Worm (Caenorhabditis elegans) whole organism, young adult: Measurements from ENCODE around the gene col-38.

ENCODE experiments used
- B0035.1 ChIP-seq: sonication (generic microtip); optimal IDR thresholded peaks from 2 replicates; lab custom pipeline; 2016; ENCODE audit warnings: missing genetic modification characterization, mild to moderate bottlenecking, missing compliant biosample characterization, missing genotype, missing genetic modification reagents
- F57C9.4 ChIP-seq: sonication (generic microtip); optimal IDR thresholded peaks from 2 replicates; lab custom pipeline; 2017; ENCODE audit warnings: mild to moderate bottlenecking, missing genetic modification characterization, missing compliant biosample characterization
- Y53G8AR.9 ChIP-seq: fragments of 200-800 bp; sonication (Bioruptor generic); conservative IDR thresholded peaks from 2 replicates; pipeline ENCODE4 v1.3.6; 2022; ENCODE audit warnings: missing genetic modification reagents, missing genetic modification characterization, missing compliant biosample characterization
- Y79H2A.3 ChIP-seq: fragments of 200-800 bp; sonication (Bioruptor generic); conservative IDR thresholded peaks from 2 replicates; pipeline ENCODE4 v1.3.6; 2022; ENCODE audit warnings: missing genetic modification reagents, missing genetic modification characterization, missing compliant biosample characterization
- ama-1 ChIP-seq, 3 experiments: fragments of 150-350 bp in 1 of 3; sonication (generic microtip) in 2 of 3; optimal IDR thresholded peaks; 2 replicates each; lab custom pipeline; 2014 to 2018; ENCODE audit warnings: missing biosample characterization in 2 of 3, missing genetic modification characterization in 2 of 3, missing genetic modification reagents in 2 of 3
- aptf-3 ChIP-seq: fragments of 200-800 bp; sonication (Bioruptor generic); IDR thresholded peaks from 2 replicates; pipeline ENCODE4 v1.3.6; 2022; ENCODE audit warnings: missing genetic modification characterization, missing compliant biosample characterization
- attf-3 ChIP-seq: fragments of 200-800 bp; sonication (Bioruptor generic); conservative IDR thresholded peaks from 2 replicates; pipeline ENCODE4 v1.3.6; 2022; ENCODE audit warnings: missing genetic modification reagents, missing genetic modification characterization, missing compliant biosample characterization
- cebp-1 ChIP-seq, 2 experiments: fragments of 200-800 bp in 1 of 2; sonication (Bioruptor generic) in 1 of 2; sonication (generic microtip) in 1 of 2; IDR thresholded peaks in 1 of 2; optimal IDR thresholded peaks in 1 of 2; 2 replicates each; pipeline versions ENCODE4 v1.3.6 to Lab custom; 2017 to 2022; ENCODE audit warnings: missing compliant biosample characterization in 2 of 2, missing genetic modification characterization in 2 of 2, mild to moderate bottlenecking in 1 of 2, missing genetic modification reagents in 1 of 2, moderate library complexity in 1 of 2
- chd-7 ChIP-seq: sonication (generic microtip); optimal IDR thresholded peaks from 2 replicates; lab custom pipeline; 2016; ENCODE audit warnings: mild to moderate bottlenecking, missing genetic modification characterization, moderate library complexity, missing compliant biosample characterization
- dox-1 ChIP-seq: fragments of 200-800 bp; sonication (Bioruptor generic); IDR thresholded peaks from 2 replicates; pipeline ENCODE4 v1.3.6; 2022; ENCODE audit warnings: missing genetic modification reagents, missing genetic modification characterization, missing compliant biosample characterization
- dpff-1 ChIP-seq: sonication (generic microtip); optimal IDR thresholded peaks from 2 replicates; lab custom pipeline; 2017; ENCODE audit warnings: mild to moderate bottlenecking, missing genetic modification characterization, missing compliant biosample characterization
- efl-1 ChIP-seq: fragments of 150-350 bp; optimal IDR thresholded peaks from 2 replicates; lab custom pipeline; 2014; ENCODE audit warnings: missing biosample characterization, missing genetic modification reagents, missing genetic modification characterization
- fkh-3 ChIP-seq: sonication (generic microtip); optimal IDR thresholded peaks from 2 replicates; lab custom pipeline; 2016; ENCODE audit warnings: mild to moderate bottlenecking, missing genetic modification characterization, missing compliant biosample characterization
- gei-17 ChIP-seq: fragments of 200-800 bp; sonication (Bioruptor generic); optimal IDR thresholded peaks from 2 replicates; lab custom pipeline; 2018; ENCODE audit warnings: mild to moderate bottlenecking, missing genetic modification characterization, missing compliant biosample characterization
- him-1 ChIP-seq: sonication (generic microtip); optimal IDR thresholded peaks from 2 replicates; lab custom pipeline; 2016; ENCODE audit warnings: missing genotype, missing genetic modification reagents, missing genetic modification characterization, missing compliant biosample characterization
- hmg-1.2 ChIP-seq: fragments of 200-800 bp; sonication (Bioruptor generic); IDR thresholded peaks from 2 replicates; pipeline ENCODE4 v1.3.6; 2022; ENCODE audit warnings: missing genetic modification reagents, missing genetic modification characterization, missing compliant biosample characterization
- hmg-20 ChIP-seq: fragments of 200-800 bp; sonication (Bioruptor generic); IDR thresholded peaks from 2 replicates; pipeline ENCODE4 v1.3.6; 2022; ENCODE audit warnings: missing genetic modification reagents, missing genetic modification characterization, missing compliant biosample characterization
- lag-1 ChIP-seq: fragments of 200-800 bp; sonication (Bioruptor generic); IDR thresholded peaks from 2 replicates; pipeline ENCODE4 v1.3.6; 2022; ENCODE audit warnings: missing genetic modification reagents, missing genetic modification characterization, missing compliant biosample characterization
- let-607 ChIP-seq, 2 experiments: fragments of 200-800 bp in 1 of 2; sonication (Bioruptor generic) in 1 of 2; sonication (generic microtip) in 1 of 2; optimal IDR thresholded peaks; 2 replicates each; lab custom pipeline; 2016 to 2018; ENCODE audit warnings: mild to moderate bottlenecking in 2 of 2, missing compliant biosample characterization in 2 of 2, missing genetic modification characterization in 2 of 2, moderate library complexity in 2 of 2, missing genotype in 1 of 2
- lin-26 ChIP-seq: fragments of 200-800 bp; sonication (Bioruptor generic); IDR thresholded peaks from 2 replicates; pipeline ENCODE4 v1.3.6; 2022; ENCODE audit warnings: missing genetic modification reagents, missing genetic modification characterization, missing compliant biosample characterization
- lin-35 ChIP-seq, 3 experiments: fragments of 150-350 bp in 2 of 3; sonication (generic microtip) in 1 of 3; optimal IDR thresholded peaks; 2 replicates each; lab custom pipeline; 2014 to 2018; ENCODE audit warnings: missing biosample characterization in 3 of 3, missing genetic modification characterization in 3 of 3, missing genetic modification reagents in 3 of 3
- lin-54 ChIP-seq: fragments of 200-800 bp; sonication (Bioruptor generic); optimal IDR thresholded peaks from 2 replicates; lab custom pipeline; 2018; ENCODE audit warnings: mild to moderate bottlenecking, missing genetic modification characterization, missing compliant biosample characterization
- lsy-27 ChIP-seq: sonication (generic microtip); optimal IDR thresholded peaks from 2 replicates; lab custom pipeline; 2017; ENCODE audit warnings: missing genetic modification characterization, mild to moderate bottlenecking, missing compliant biosample characterization, antibody characterized with exemption, missing genotype, borderline replicate concordance; ENCODE audit not compliant: insufficient read depth
- madf-6 ChIP-seq: fragments of 200-800 bp; sonication (Bioruptor generic); IDR thresholded peaks from 2 replicates; pipeline ENCODE4 v1.3.6; 2022; ENCODE audit warnings: missing genetic modification reagents, missing genetic modification characterization, missing compliant biosample characterization
- mel-28 ChIP-seq: sonication (generic microtip); optimal IDR thresholded peaks from 2 replicates; lab custom pipeline; 2016; ENCODE audit warnings: borderline replicate concordance, mild to moderate bottlenecking, missing genetic modification characterization, missing compliant biosample characterization
- mes-4 ChIP-seq: sonication (generic microtip); optimal IDR thresholded peaks from 2 replicates; lab custom pipeline; 2016; ENCODE audit warnings: missing genotype, missing genetic modification characterization, missing compliant biosample characterization
- nhr-179 ChIP-seq: sonication (generic microtip); optimal IDR thresholded peaks from 2 replicates; lab custom pipeline; 2016; ENCODE audit warnings: mild to moderate bottlenecking, missing genetic modification characterization, missing compliant biosample characterization
- pha-4 ChIP-seq: fragments of 150-350 bp; sonication (generic microtip); optimal IDR thresholded peaks from 2 replicates; lab custom pipeline; 2014; ENCODE audit warnings: missing biosample characterization, missing genetic modification reagents, missing genetic modification characterization
- snpc-3.4 ChIP-seq: sonication (generic microtip); optimal IDR thresholded peaks from 2 replicates; lab custom pipeline; 2017; ENCODE audit warnings: missing genetic modification characterization, mild to moderate bottlenecking, missing compliant biosample characterization, antibody characterized with exemption, moderate library complexity, missing genotype, missing genetic modification reagents
- somi-1 ChIP-seq: fragments of 200-800 bp; sonication (Bioruptor generic); optimal IDR thresholded peaks from 2 replicates; lab custom pipeline; 2018; ENCODE audit warnings: mild to moderate bottlenecking, missing genetic modification characterization, missing compliant biosample characterization
- tbx-9 ChIP-seq: sonication (generic microtip); optimal IDR thresholded peaks from 2 replicates; lab custom pipeline; 2016; ENCODE audit warnings: borderline replicate concordance, missing genetic modification characterization, inconsistent platforms, missing compliant biosample characterization
- zfh-2 ChIP-seq: fragments of 200-800 bp; sonication (Bioruptor generic); conservative IDR thresholded peaks from 2 replicates; pipeline ENCODE4 v1.3.6; 2022; ENCODE audit warnings: missing genetic modification reagents, missing genetic modification characterization, missing compliant biosample characterization
- zim-3 ChIP-seq: sonication (generic microtip); optimal IDR thresholded peaks from 2 replicates; lab custom pipeline; 2017; ENCODE audit warnings: mild to moderate bottlenecking, missing genetic modification characterization, moderate library complexity, missing compliant biosample characterization

The col-38 gene

ce11 chrII:8588442-8588841, 19.6 kb upstream of the col-38 start:
- TF ChIP-seq tbx-9 (tag; lab: Kevin White, UChicago) (no peak), snpc-3.4 (tag; lab: Kevin White, UChicago) (no peak)

- TF ChIP-seq hmg-1.2 (GFP tag; lab: Robert Waterston, UW) (peak; percentile 39; the same call in 1 of the 2 replicates), attf-3 (GFP tag; lab: Robert Waterston, UW) (no peak)
- TF ChIP-seq, all 124 proteins: peak for 1
These were observed 18.9 kb upstream of the col-38 start for ce11 chrII:8587660-8588230.

DNA sequence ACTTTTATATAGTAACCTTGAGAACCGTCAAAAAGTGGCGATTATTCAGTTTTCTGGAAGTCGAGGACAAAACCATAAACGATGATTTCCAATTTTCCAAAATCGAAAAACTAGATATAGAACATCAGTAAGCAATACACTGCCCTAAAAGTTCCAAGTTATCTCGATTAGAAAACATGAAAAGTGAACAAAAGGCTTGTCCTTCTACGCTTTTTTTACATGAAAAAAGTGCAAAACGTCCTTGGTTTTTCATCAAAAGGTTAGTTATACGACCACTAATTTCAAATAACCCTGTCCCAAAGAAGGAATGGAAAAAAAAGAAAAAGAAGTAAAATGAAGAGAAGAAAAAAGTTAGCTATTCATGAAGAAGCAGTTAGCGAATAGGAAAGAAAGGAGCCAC, 17.0 kb upstream of the col-38 start:
- no peak for TF ChIP-seq madf-6
- no peak for TF ChIP-seq pha-4
- no peak for TF ChIP-seq B0035.1 (tag; lab: Kevin White, UChicago)
- no peak for TF ChIP-seq let-607 (tag; optimal IDR thresholded peaks at IDR 0.05; lab: Kevin White, UChicago)

DNA sequence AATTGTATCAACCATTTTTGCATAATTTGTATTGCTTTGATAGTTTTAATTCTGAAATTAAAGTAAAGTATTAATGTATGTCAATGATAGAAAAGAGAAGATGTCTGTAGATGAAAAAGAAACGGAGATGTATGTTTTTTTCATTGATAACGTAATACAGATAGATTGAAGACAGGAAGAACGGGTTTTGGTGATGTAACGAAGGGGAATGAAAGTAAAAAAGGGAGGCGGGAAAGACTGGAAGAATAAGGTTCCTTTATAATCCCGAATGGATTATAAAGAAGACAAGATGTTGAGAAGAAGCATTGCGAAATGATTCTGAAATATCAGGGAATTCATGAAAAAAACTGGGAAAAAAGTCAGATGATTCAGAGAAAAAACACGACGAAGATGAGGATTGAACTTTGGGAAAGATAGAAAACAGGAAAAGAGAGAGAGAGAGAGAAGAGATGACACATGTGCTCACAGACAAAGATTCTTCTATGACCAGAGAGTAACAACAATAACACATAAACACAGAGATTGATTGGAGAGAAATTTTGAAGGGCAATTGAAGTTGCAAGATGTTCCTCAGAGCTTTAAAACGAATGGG, 16.2 kb upstream of the col-38 start, which contains the start of gene F54C9.11:
Gene F54C9.11 (minus strand): TSS at position 51 of the 592 bp plus-strand sequence.
- TF ChIP-seq somi-1 (GFP tag; lab: Kevin White, UChicago) = peak; percentile 35
- TF ChIP-seq ama-1 (optimal IDR thresholded peaks at IDR 0.05; lab: Kevin White, UChicago) = no peak
- TF ChIP-seq ama-1 (GFP tag; optimal IDR thresholded peaks at IDR 0.05; lab: Kevin White, UChicago) = no peak
- peak; percentile 41; the same call in 1 of the 2 replicates for TF ChIP-seq cebp-1 (GFP tag; IDR thresholded peaks at IDR 0.05; lab: Robert Waterston, UW)
- TF ChIP-seq cebp-1 (tag; optimal IDR thresholded peaks at IDR 0.05; lab: Kevin White, UChicago) = peak; percentile 87
- no peak for TF ChIP-seq mel-28
- peak in 1 of 3 experiments; percentile 20 for TF ChIP-seq lin-35 (GFP tag; optimal IDR thresholded peaks at IDR 0.05; lab: Kevin White, UChicago)
- TF ChIP-seq him-1 = no peak
- no peak for TF ChIP-seq zfh-2 (GFP tag; lab: Robert Waterston, UW)
- TF ChIP-seq, all 124 proteins: peak for 3

ce11 chrII:8583035-8583434, 14.1 kb upstream of the col-38 start:
- no peak for TF ChIP-seq cebp-1 (GFP tag; IDR thresholded peaks at IDR 0.05; lab: Robert Waterston, UW)
- TF ChIP-seq cebp-1 (tag; optimal IDR thresholded peaks at IDR 0.05; lab: Kevin White, UChicago) = peak; percentile 7
- TF ChIP-seq madf-6 = 0 out of 2 replicates have a peak, but pooled peaks have one; percentile 24
- TF ChIP-seq gei-17 (GFP tag; lab: Kevin White, UChicago) = no peak
- peak; percentile 55; the same call in 1 of the 2 replicates for TF ChIP-seq lin-26 (GFP tag; lab: Robert Waterston, UW)
- TF ChIP-seq aptf-3 (GFP tag; lab: Robert Waterston, UW) = peak; percentile 22; the same call in 1 of the 2 replicates
- TF ChIP-seq, all 124 proteins: peak for 4

- 0 out of 2 replicates have a peak, but pooled peaks have one; percentile 6 for TF ChIP-seq aptf-3 (GFP tag; lab: Robert Waterston, UW)
- TF ChIP-seq mes-4 (tag; lab: Kevin White, UChicago) = no peak
- TF ChIP-seq hmg-20 (GFP tag; lab: Robert Waterston, UW) = no peak
These were observed 12.8 kb upstream of the col-38 start, which contains the start of gene arl-1 for ce11 chrII:8581700-8582099. Gene arl-1 (plus strand): TSS chrII:8582000.

ce11 chrII:8577509-8578099, 8.7 kb upstream of the col-38 start, which contains the start of gene F54C9.9:
Gene F54C9.9 (plus strand): TSS chrII:8578049.
- peak; percentile 71 for TF ChIP-seq Y53G8AR.9 (GFP tag; lab: Robert Waterston, UW)
- no peak for TF ChIP-seq dpff-1
- TF ChIP-seq lag-1 (GFP tag; lab: Robert Waterston, UW) = no peak
- TF ChIP-seq lin-54 (GFP tag; lab: Kevin White, UChicago) = peak; percentile 19
- no peak for TF ChIP-seq lsy-27 (tag; lab: Kevin White, UChicago)
- peak; percentile 87 for TF ChIP-seq Y79H2A.3 (GFP tag; lab: Robert Waterston, UW)
- peak; percentile 23 for TF ChIP-seq him-1
- no peak for TF ChIP-seq chd-7 (tag; lab: Kevin White, UChicago)
- TF ChIP-seq fkh-3 (tag; lab: Kevin White, UChicago) = no peak
- TF ChIP-seq nhr-179 (tag; lab: Kevin White, UChicago) = no peak
- TF ChIP-seq zim-3 (tag; lab: Kevin White, UChicago) = no peak
- no peak for TF ChIP-seq dox-1
- peak; percentile 19 for TF ChIP-seq efl-1
- TF ChIP-seq F57C9.4 (tag; lab: Kevin White, UChicago) = no peak
